Fruit fly (Drosophila melanogaster) whole organism, prepupa: ENCODE data around the gene Gyc89Db.

Source experiments
- CG15336 ChIP-seq: fragments of 200-800 bp; sonication (Bioruptor generic); IDR thresholded peaks from 2 replicates; pipeline ENCODE4 v1.3.6; 2022; ENCODE audit warnings: missing biosample characterization, missing genetic modification characterization
- Lpt ChIP-seq: fragments of 200-800 bp; sonication (Bioruptor generic); optimal IDR thresholded peaks from 3 replicates; lab custom pipeline; 2016; ENCODE audit warnings: missing biosample characterization, missing genetic modification characterization
- fd85E ChIP-seq: fragments of 200-800 bp; sonication (Bioruptor generic); optimal IDR thresholded peaks from 3 replicates; lab custom pipeline; 2016; ENCODE audit warnings: missing biosample characterization, missing genetic modification characterization
- net ChIP-seq: fragments of 200-800 bp; sonication (Bioruptor generic); optimal IDR thresholded peaks from 3 replicates; lab custom pipeline; 2016; ENCODE audit warnings: missing biosample characterization, missing genetic modification characterization
- spab ChIP-seq: fragments of 200-800 bp; sonication (Bioruptor generic); optimal IDR thresholded peaks from 2 replicates; lab custom pipeline; 2017; ENCODE audit warnings: missing biosample characterization, mild to moderate bottlenecking, missing genetic modification characterization, missing genetic modification reagents
- ss ChIP-seq, 2 experiments: fragments of 200-800 bp; sonication (Bioruptor generic); optimal IDR thresholded peaks; 2 replicates in 1 of 2; 3 replicates in 1 of 2; lab custom pipeline; 2017 to 2018; ENCODE audit warnings: mild to moderate bottlenecking in 2 of 2, missing biosample characterization in 2 of 2, missing genetic modification characterization in 2 of 2, moderate library complexity in 1 of 2
- topi ChIP-seq: fragments of 200-800 bp; sonication (Bioruptor generic); optimal IDR thresholded peaks from 3 replicates; lab custom pipeline; 2016; ENCODE audit warnings: missing biosample characterization, missing genetic modification characterization

- peak; percentile 75 for TF ChIP-seq spab (GFP tag; lab: Kevin White, UChicago)
- TF ChIP-seq CG15336 (GFP tag; lab: Robert Waterston, UW) = peak; percentile 39; the same call in 1 of the 2 replicates
- peak; percentile 69 for TF ChIP-seq net
- peak; percentile 87 for TF ChIP-seq Lpt (GFP tag; lab: Kevin White, UChicago)
- peak; percentile 78 for TF ChIP-seq fd85E (GFP tag; lab: Kevin White, UChicago)
- TF ChIP-seq topi = peak; percentile 60
- TF ChIP-seq ss (GFP tag; optimal IDR thresholded peaks at IDR 0.05; lab: Kevin White, UChicago) = peak; percentile 68
Observed at dm6 chr3R:16526697-16527370, 49.9 kb downstream of the Gyc89Db start.
